Worm (Caenorhabditis elegans): Measurements from ENCODE around the gene C28D4.10.

- no peak for TF ChIP-seq nhr-2 (tag; optimal IDR thresholded peaks at IDR 0.05)
- TF ChIP-seq mab-5 (tag; optimal IDR thresholded peaks at IDR 0.05): no peak
- TF ChIP-seq pha-4 (tag; optimal IDR thresholded peaks at IDR 0.05): no peak
- no peak for TF ChIP-seq unc-39 (tag; optimal IDR thresholded peaks at IDR 0.05)
- TF ChIP-seq lin-13 (tag; optimal IDR thresholded peaks at IDR 0.05): no peak
- no peak for TF ChIP-seq nhr-12 (tag; optimal IDR thresholded peaks at IDR 0.05)
- no peak for TF ChIP-seq sem-2 (GFP tag; optimal IDR thresholded peaks at IDR 0.05)
- no peak for TF ChIP-seq elt-3 (tag; optimal IDR thresholded peaks at IDR 0.05)
- no peak for TF ChIP-seq nhr-28 (tag; optimal IDR thresholded peaks at IDR 0.05)
These were observed 46.4 kb downstream of the C28D4.10 start, which contains the start of gene sre-4 for ce11 chrIV:9784689-9785088.
